Fruit fly (Drosophila melanogaster) whole organism, embryonic: ENCODE data around the gene Fdx1.

Source experiments
- Bdp1 ChIP-seq: fragments of 200-800 bp; sonication (Bioruptor generic); optimal IDR thresholded peaks from 3 replicates; lab custom pipeline; 2016; ENCODE audit warnings: missing biosample characterization, missing genetic modification characterization
- CG11247 ChIP-seq: fragments of 200-800 bp; sonication (Bioruptor generic); IDR thresholded peaks from 2 replicates; pipeline ENCODE4 v1.3.6; 2022; ENCODE audit warnings: missing biosample characterization, missing genetic modification characterization
- CG11695 ChIP-seq: fragments of 200-800 bp; sonication (Bioruptor generic); IDR thresholded peaks from 3 replicates; pipeline ENCODE4 v1.3.6; 2022; ENCODE audit warnings: missing biosample characterization, missing genetic modification characterization
- CG12391 ChIP-seq: fragments of 200-800 bp; sonication (Bioruptor generic); optimal IDR thresholded peaks from 3 replicates; lab custom pipeline; 2018; ENCODE audit warnings: missing biosample characterization, mild to moderate bottlenecking, missing genetic modification characterization, moderate library complexity
- CG12659 ChIP-seq: fragments of 200-800 bp; sonication (Bioruptor generic); optimal IDR thresholded peaks from 3 replicates; lab custom pipeline; 2017; ENCODE audit warnings: mild to moderate bottlenecking, missing biosample characterization, missing genetic modification reagents, missing genetic modification characterization
- CG14965 ChIP-seq: fragments of 200-800 bp; sonication (Bioruptor generic); optimal IDR thresholded peaks from 2 replicates; lab custom pipeline; 2016; ENCODE audit warnings: missing biosample characterization, missing genetic modification characterization, borderline replicate concordance
- CG15514 ChIP-seq: fragments of 200-800 bp; sonication (Bioruptor generic); optimal IDR thresholded peaks from 3 replicates; lab custom pipeline; 2017; ENCODE audit warnings: missing biosample characterization, missing genetic modification characterization, mild to moderate bottlenecking, moderate library complexity, missing genetic modification reagents
- CG1647 ChIP-seq: fragments of 200-800 bp; sonication (Bioruptor generic); optimal IDR thresholded peaks from 3 replicates; lab custom pipeline; 2016; ENCODE audit warnings: missing biosample characterization, missing genetic modification characterization
- CG18476 ChIP-seq: fragments of 200-800 bp; sonication (Bioruptor generic); optimal IDR thresholded peaks from 2 replicates; lab custom pipeline; 2016; ENCODE audit warnings: missing biosample characterization, mild to moderate bottlenecking, missing genetic modification characterization
- CG3065 ChIP-seq: fragments of 200-800 bp; sonication (Bioruptor generic); optimal IDR thresholded peaks from 2 replicates; lab custom pipeline; 2016; ENCODE audit warnings: missing biosample characterization, missing genetic modification characterization
- CG4404 ChIP-seq: fragments of 200-800 bp; sonication (Bioruptor generic); IDR thresholded peaks from 2 replicates; pipeline ENCODE4 v1.3.6; 2022; ENCODE audit warnings: missing biosample characterization, missing genetic modification characterization
- CG6272 ChIP-seq: fragments of 200-800 bp; sonication (Bioruptor generic); IDR thresholded peaks from 2 replicates; pipeline ENCODE4 v1.3.6; 2022; ENCODE audit warnings: missing biosample characterization, missing genetic modification characterization
- CG6689 ChIP-seq: fragments of 200-800 bp; sonication (Bioruptor generic); IDR thresholded peaks from 2 replicates; pipeline ENCODE4 v1.3.6; 2022; ENCODE audit warnings: missing biosample characterization, missing genetic modification characterization
- CG6854 ChIP-seq: fragments of 200-800 bp; sonication (Bioruptor generic); optimal IDR thresholded peaks from 3 replicates; lab custom pipeline; 2017; ENCODE audit warnings: missing biosample characterization, mild to moderate bottlenecking, missing genetic modification characterization
- CG8388 ChIP-seq: fragments of 200-800 bp; sonication (Bioruptor generic); optimal IDR thresholded peaks from 2 replicates; lab custom pipeline; 2019; ENCODE audit warnings: missing biosample characterization, mild to moderate bottlenecking, missing genetic modification characterization, moderate library complexity
- CG8944 ChIP-seq: fragments of 200-800 bp; sonication (Bioruptor generic); optimal IDR thresholded peaks from 3 replicates; lab custom pipeline; 2016; ENCODE audit warnings: missing biosample characterization, missing genetic modification characterization
- CG9817 ChIP-seq: fragments of 200-800 bp; sonication (Bioruptor generic); optimal IDR thresholded peaks from 2 replicates; lab custom pipeline; 2018; ENCODE audit warnings: missing biosample characterization, mild to moderate bottlenecking, missing genetic modification characterization, moderate library complexity
- CG9932 ChIP-seq: fragments of 200-800 bp; sonication (Bioruptor generic); IDR thresholded peaks from 2 replicates; pipeline ENCODE4 v1.3.6; 2022; ENCODE audit warnings: missing biosample characterization, missing genetic modification characterization
- CkIIα-i1 ChIP-seq: fragments of 200-800 bp; sonication (Bioruptor generic); IDR thresholded peaks from 2 replicates; pipeline ENCODE4 v1.3.6; 2022; ENCODE audit warnings: missing biosample characterization, missing genetic modification characterization
- Dbx ChIP-seq: fragments of 200-800 bp; sonication (Bioruptor generic); IDR thresholded peaks from 3 replicates; pipeline ENCODE4 v1.3.6; 2022; ENCODE audit warnings: missing biosample characterization, missing genetic modification characterization
- Deaf1 ChIP-seq: fragments of 200-800 bp; optimal IDR thresholded peaks from 3 replicates; lab custom pipeline; 2019; ENCODE audit warnings: missing biosample characterization, mild to moderate bottlenecking, missing genetic modification characterization, moderate library complexity
- Drgx ChIP-seq: fragments of 200-800 bp; sonication (Bioruptor generic); IDR thresholded peaks from 2 replicates; pipeline ENCODE4 v1.3.6; 2022; ENCODE audit warnings: missing biosample characterization, missing genetic modification characterization
- Eip74EF ChIP-seq, 2 experiments: fragments of 200-800 bp in 1 of 2; fragments of >200 bp in 1 of 2; sonication (Bioruptor generic) in 1 of 2; optimal IDR thresholded peaks; 2 replicates each; lab custom pipeline; 2017 to 2019; ENCODE audit warnings: missing biosample characterization in 2 of 2, missing genetic modification characterization in 2 of 2, mild to moderate bottlenecking in 1 of 2, moderate library complexity in 1 of 2
- Ets65A ChIP-seq: fragments of 200-800 bp; sonication (Bioruptor generic); peaks from one replicate; lab custom pipeline; 2016; ENCODE audit warnings: missing biosample characterization, missing genetic modification characterization
- HLH54F ChIP-seq: fragments of 200-800 bp; sonication (Bioruptor generic); optimal IDR thresholded peaks from 3 replicates; lab custom pipeline; 2016; ENCODE audit warnings: missing biosample characterization, missing genetic modification characterization
- HLHmδ ChIP-seq: fragments of 200-800 bp; sonication (Bioruptor generic); optimal IDR thresholded peaks from 2 replicates; lab custom pipeline; 2018; ENCODE audit warnings: missing biosample characterization, mild to moderate bottlenecking, missing genetic modification characterization, moderate library complexity
- Lhr ChIP-seq: fragments of 200-800 bp; sonication (Bioruptor generic); optimal IDR thresholded peaks from 3 replicates; lab custom pipeline; 2017; ENCODE audit warnings: mild to moderate bottlenecking, missing biosample characterization, missing genetic modification reagents, missing genetic modification characterization
- MTF-1 ChIP-seq: fragments of 200-800 bp; sonication (Bioruptor generic); optimal IDR thresholded peaks from 2 replicates; lab custom pipeline; 2018; ENCODE audit warnings: missing biosample characterization, mild to moderate bottlenecking, missing genetic modification characterization, borderline replicate concordance
- Oli ChIP-seq: fragments of 200-800 bp; sonication (Bioruptor generic); optimal IDR thresholded peaks from 2 replicates; lab custom pipeline; 2018; ENCODE audit warnings: missing biosample characterization, mild to moderate bottlenecking, missing genetic modification characterization, moderate library complexity
- TFAM ChIP-seq: fragments of 200-800 bp; sonication (Bioruptor generic); optimal IDR thresholded peaks from 2 replicates; lab custom pipeline; 2017; ENCODE audit warnings: missing biosample characterization, missing genetic modification characterization, inconsistent platforms
- Trl ChIP-seq, 3 experiments: fragments of >200 bp in 2 of 3; fragments of 200-800 bp in 1 of 3; sonication (Bioruptor generic) in 1 of 3; optimal IDR thresholded peaks; 2 replicates in 1 of 3; 3 replicates in 2 of 3; lab custom pipeline; 2016 to 2017; ENCODE audit warnings: missing biosample characterization in 1 of 3, missing genetic modification characterization in 1 of 3
- Xbp1 ChIP-seq: fragments of 200-800 bp; sonication (Bioruptor generic); optimal IDR thresholded peaks from 3 replicates; lab custom pipeline; 2016; ENCODE audit warnings: missing biosample characterization, mild to moderate bottlenecking, missing genetic modification characterization
- al ChIP-seq: fragments of 200-800 bp; sonication (Bioruptor generic); IDR thresholded peaks from 2 replicates; pipeline ENCODE4 v1.3.6; 2022; ENCODE audit warnings: missing biosample characterization, missing genetic modification characterization
- ase ChIP-seq: fragments of 200-800 bp; sonication (Bioruptor generic); IDR thresholded peaks from 3 replicates; pipeline ENCODE4 v1.3.6; 2022; ENCODE audit warnings: missing biosample characterization, missing genetic modification characterization
- bbx ChIP-seq: fragments of 200-800 bp; sonication (Bioruptor generic); IDR thresholded peaks from 2 replicates; pipeline ENCODE4 v1.3.6; 2022; ENCODE audit warnings: missing biosample characterization, missing genetic modification characterization; ENCODE audit not compliant: partially characterized antibody
- da ChIP-seq: fragments of 200-800 bp; sonication (Bioruptor generic); optimal IDR thresholded peaks from 2 replicates; lab custom pipeline; 2016; ENCODE audit warnings: missing biosample characterization, missing genetic modification characterization
- dati ChIP-seq: fragments of 200-800 bp; sonication (Bioruptor generic); IDR thresholded peaks from 2 replicates; pipeline ENCODE4 v1.3.6; 2022; ENCODE audit warnings: missing biosample characterization, missing genetic modification characterization
- ftz-f1 ChIP-seq: fragments of 200-800 bp; sonication (Bioruptor generic); optimal IDR thresholded peaks from 2 replicates; lab custom pipeline; 2016; ENCODE audit warnings: missing biosample characterization, missing genetic modification characterization
- gro ChIP-seq: fragments of 200-800 bp; sonication (Bioruptor generic); optimal IDR thresholded peaks from 2 replicates; lab custom pipeline; 2016; ENCODE audit warnings: missing biosample characterization, missing genetic modification characterization
- gt ChIP-seq: fragments of 200-800 bp; sonication (Bioruptor generic); IDR thresholded peaks from 2 replicates; pipeline ENCODE4 v1.3.6; 2022; ENCODE audit warnings: missing biosample characterization, missing genetic modification characterization
- kah ChIP-seq: fragments of 200-800 bp; sonication (Bioruptor generic); optimal IDR thresholded peaks from 2 replicates; lab custom pipeline; 2018; ENCODE audit warnings: missing biosample characterization, mild to moderate bottlenecking, missing genetic modification characterization
- lilli ChIP-seq: fragments of 200-800 bp; sonication (Bioruptor generic); optimal IDR thresholded peaks from 3 replicates; lab custom pipeline; 2016; ENCODE audit warnings: missing biosample characterization, missing genetic modification characterization
- lmd ChIP-seq: fragments of 200-800 bp; sonication (Bioruptor generic); IDR thresholded peaks from 2 replicates; pipeline ENCODE4 v1.3.6; 2022; ENCODE audit warnings: missing biosample characterization, missing genetic modification characterization
- mirr ChIP-seq: fragments of 200-800 bp; sonication (Bioruptor generic); optimal IDR thresholded peaks from 3 replicates; lab custom pipeline; 2018; ENCODE audit warnings: missing biosample characterization, mild to moderate bottlenecking, missing genetic modification characterization
- nerfin-2 ChIP-seq: fragments of 200-800 bp; sonication (Bioruptor generic); IDR thresholded peaks from 2 replicates; pipeline ENCODE4 v1.3.6; 2022; ENCODE audit warnings: missing biosample characterization, missing genetic modification characterization; ENCODE audit not compliant: partially characterized antibody
- ranshi ChIP-seq: fragments of 200-800 bp; sonication (Bioruptor generic); IDR thresholded peaks from 2 replicates; pipeline ENCODE4 v1.3.6; 2022; ENCODE audit warnings: missing biosample characterization, missing genetic modification characterization
- sens ChIP-seq: fragments of 200-800 bp; sonication (Bioruptor generic); peaks from one replicate; lab custom pipeline; 2016; ENCODE audit warnings: missing biosample characterization, missing genetic modification characterization
- tap ChIP-seq: fragments of 200-800 bp; optimal IDR thresholded peaks from 3 replicates; lab custom pipeline; 2019; ENCODE audit warnings: missing biosample characterization, mild to moderate bottlenecking, missing genetic modification characterization, moderate library complexity
- wek ChIP-seq: fragments of 200-800 bp; sonication (Bioruptor generic); optimal IDR thresholded peaks from 3 replicates; lab custom pipeline; 2018; ENCODE audit warnings: missing biosample characterization, mild to moderate bottlenecking, missing genetic modification characterization, moderate library complexity

The Fdx1 gene

dm6 chr3L:9383345-9384075 is 12.5 kb upstream of the Fdx1 start, which contains the start of gene Hsp27 (continued):
- TF ChIP-seq CG3065 (GFP tag; lab: Kevin White, UChicago) (peak; percentile 95), CG8388 (GFP tag; lab: Kevin White, UChicago) (peak; percentile 97), CG12659 (GFP tag; lab: Kevin White, UChicago) (peak; percentile 97), CG4404 (GFP tag; lab: Robert Waterston, UW) (peak; percentile 99), CG12391 (tag; lab: Kevin White, UChicago) (peak; percentile 98), ftz-f1 (GFP tag; lab: Kevin White, UChicago) (peak; percentile 81), ase (GFP tag; lab: Robert Waterston, UW) (peak; percentile 98), mirr (GFP tag; lab: Kevin White, UChicago) (peak; percentile 81), HLHmδ (GFP tag; lab: Kevin White, UChicago) (no peak), CG6689 (GFP tag; lab: Robert Waterston, UW) (peak; percentile 99), sens (GFP tag; lab: Kevin White, UChicago) (peak; percentile 99), Oli (tag; lab: Kevin White, UChicago) (peak; percentile 99), dati (peak; percentile 96), CG6272 (GFP tag; lab: Robert Waterston, UW) (peak; percentile 98), CG15514 (peak; percentile 93), wek (GFP tag; lab: Kevin White, UChicago) (peak; percentile 80), gro (peak; percentile 96), tap (tag; lab: Kevin White, UChicago) (peak; percentile 96), CG11695 (GFP tag; lab: Robert Waterston, UW) (peak; percentile 99), Lhr (GFP tag; lab: Kevin White, UChicago) (peak; percentile 93), MTF-1 (GFP tag; lab: Kevin White, UChicago) (peak; percentile 94), CG14965 (GFP tag; lab: Kevin White, UChicago) (peak; percentile 61), CkIIα-i1 (GFP tag; lab: Robert Waterston, UW) (peak; percentile 82), Drgx (GFP tag; lab: Robert Waterston, UW) (peak; percentile 100), lmd (GFP tag; lab: Robert Waterston, UW) (peak; percentile 99), Xbp1 (GFP tag; lab: Kevin White, UChicago) (peak; percentile 99), TFAM (GFP tag; lab: Kevin White, UChicago) (peak; percentile 92), gt (GFP tag; lab: Robert Waterston, UW) (peak; percentile 97), Eip74EF (GFP tag; optimal IDR thresholded peaks at IDR 0.05; lab: Kevin White, UChicago) (peak in 1 of 2 experiments; percentile 97), lilli (peak; percentile 98), al (GFP tag; lab: Robert Waterston, UW) (peak; percentile 98), kah (peak; percentile 91), Trl (optimal IDR thresholded peaks at IDR 0.05; lab: Kevin White, UChicago) (peak; percentile 22 to 27), Trl (GFP tag; optimal IDR thresholded peaks at IDR 0.05; lab: Kevin White, UChicago) (peak; percentile 95), Bdp1 (GFP tag; lab: Kevin White, UChicago) (peak; percentile 83), CG1647 (peak; percentile 97), da (GFP tag; lab: Kevin White, UChicago) (peak; percentile 49), Deaf1 (tag; lab: Kevin White, UChicago) (peak; percentile 86), CG9817 (tag; lab: Kevin White, UChicago) (peak; percentile 96), Ets65A (GFP tag; lab: Kevin White, UChicago) (peak; percentile 98), CG6854 (GFP tag; lab: Kevin White, UChicago) (peak; percentile 95), ranshi (GFP tag; lab: Robert Waterston, UW) (peak; percentile 99), HLH54F (GFP tag; lab: Kevin White, UChicago) (peak; percentile 86), nerfin-2 (GFP tag; lab: Robert Waterston, UW) (peak; percentile 48; the same call in 1 of the 2 replicates), CG9932 (GFP tag; lab: Robert Waterston, UW) (peak; percentile 96), bbx (peak; percentile 22; the same call in 1 of the 2 replicates), CG18476 (peak; percentile 98), CG11247 (GFP tag; lab: Robert Waterston, UW) (peak; percentile 98), CG8944 (GFP tag; lab: Kevin White, UChicago) (peak; percentile 86), Dbx (peak; percentile 97)
